Worm (Caenorhabditis elegans) whole organism, L4/young adult: Measurements from ENCODE around the gene ZK1010.5.

Experiments used
- W03F9.2 ChIP-seq: fragments of 150-350 bp; optimal IDR thresholded peaks from 2 replicates; lab custom pipeline; 2014; ENCODE audit warnings: missing biosample characterization, missing genetic modification characterization
- him-1 ChIP-seq: sonication (generic microtip); optimal IDR thresholded peaks from 2 replicates; lab custom pipeline; 2016; ENCODE audit warnings: missing genotype, missing genetic modification reagents, missing genetic modification characterization, missing compliant biosample characterization

- no peak for TF ChIP-seq W03F9.2 (tag; lab: Kevin White, UChicago)
- TF ChIP-seq him-1 (tag; lab: Kevin White, UChicago), result no peak
Observed at ce11 chrIII:13004316-13004715, 17.0 kb upstream of the ZK1010.5 start.
